Fruit fly (Drosophila melanogaster) whole organism, embryonic: ENCODE data around the gene CIA30.
A peak's percentile ranks its signal among the peaks of the same experiment; 100 is the strongest.

Source experiments
- CG11247 ChIP-seq: fragments of 200-800 bp; sonication (Bioruptor generic); IDR thresholded peaks from 2 replicates; pipeline ENCODE4 v1.3.6; 2022; ENCODE audit warnings: missing biosample characterization, missing genetic modification characterization
- CG12391 ChIP-seq: fragments of 200-800 bp; sonication (Bioruptor generic); optimal IDR thresholded peaks from 3 replicates; lab custom pipeline; 2018; ENCODE audit warnings: missing biosample characterization, mild to moderate bottlenecking, missing genetic modification characterization, moderate library complexity
- CG31224 ChIP-seq: fragments of 200-800 bp; sonication (Bioruptor generic); IDR thresholded peaks from 2 replicates; pipeline ENCODE4 v1.3.6; 2022; ENCODE audit warnings: missing biosample characterization, missing genetic modification characterization
- CG31441 ChIP-seq: fragments of 200-800 bp; sonication (Bioruptor generic); IDR thresholded peaks from 2 replicates; pipeline ENCODE4 v1.3.6; 2022; ENCODE audit warnings: missing biosample characterization, missing genetic modification characterization
- CG9932 ChIP-seq: fragments of 200-800 bp; sonication (Bioruptor generic); IDR thresholded peaks from 2 replicates; pipeline ENCODE4 v1.3.6; 2022; ENCODE audit warnings: missing biosample characterization, missing genetic modification characterization
- Lhr ChIP-seq: fragments of 200-800 bp; sonication (Bioruptor generic); optimal IDR thresholded peaks from 3 replicates; lab custom pipeline; 2017; ENCODE audit warnings: mild to moderate bottlenecking, missing biosample characterization, missing genetic modification reagents, missing genetic modification characterization
- NC2β ChIP-seq: fragments of 200-800 bp; sonication (Bioruptor generic); optimal IDR thresholded peaks from 2 replicates; lab custom pipeline; 2016; ENCODE audit warnings: missing biosample characterization, missing genetic modification characterization
- bigmax ChIP-seq: fragments of 200-800 bp; sonication (Bioruptor generic); optimal IDR thresholded peaks from 2 replicates; lab custom pipeline; 2018; ENCODE audit warnings: missing biosample characterization, mild to moderate bottlenecking, missing genetic modification characterization
- cad ChIP-seq: fragments of >200 bp; optimal IDR thresholded peaks from 2 replicates; lab custom pipeline; 2017; ENCODE audit warnings: missing biosample characterization, missing genetic modification characterization
- disco-r ChIP-seq: fragments of 200-800 bp; sonication (Bioruptor generic); optimal IDR thresholded peaks from 2 replicates; lab custom pipeline; 2016; ENCODE audit warnings: missing biosample characterization, missing genetic modification characterization
- pho ChIP-seq: fragments of 200-800 bp; sonication (Bioruptor generic); optimal IDR thresholded peaks from 2 replicates; lab custom pipeline; 2016; ENCODE audit warnings: missing biosample characterization, missing genetic modification characterization
- psq ChIP-seq: fragments of 200-800 bp; sonication (Bioruptor generic); optimal IDR thresholded peaks from 2 replicates; lab custom pipeline; 2017; ENCODE audit warnings: missing biosample characterization, missing genetic modification characterization
- sug ChIP-seq: fragments of 200-800 bp; optimal IDR thresholded peaks from 2 replicates; lab custom pipeline; 2019; ENCODE audit warnings: missing biosample characterization, mild to moderate bottlenecking, missing genetic modification characterization, moderate library complexity

- TF ChIP-seq pho (no peak), NC2β (GFP tag; lab: Kevin White, UChicago) (no peak), Lhr (GFP tag; lab: Kevin White, UChicago) (peak; percentile 44), CG9932 (peak; percentile 55), CG31224 (GFP tag; lab: Robert Waterston, UW) (no peak), CG31441 (no peak), psq (GFP tag; lab: Kevin White, UChicago) (no peak), disco-r (no peak), bigmax (GFP tag; lab: Kevin White, UChicago) (no peak), sug (tag; lab: Kevin White, UChicago) (no peak), cad (no peak), CG12391 (no peak), CG11247 (GFP tag; lab: Robert Waterston, UW) (no peak)
Observed at dm6 chr3R:29724745-29725144, 12.0 kb upstream of the CIA30 start, which contains the start of the genes Naa40 and CG18731.
